Worm (Caenorhabditis elegans): ENCODE data around the gene C16B8.4.

C16B8.4 gene

DNA sequence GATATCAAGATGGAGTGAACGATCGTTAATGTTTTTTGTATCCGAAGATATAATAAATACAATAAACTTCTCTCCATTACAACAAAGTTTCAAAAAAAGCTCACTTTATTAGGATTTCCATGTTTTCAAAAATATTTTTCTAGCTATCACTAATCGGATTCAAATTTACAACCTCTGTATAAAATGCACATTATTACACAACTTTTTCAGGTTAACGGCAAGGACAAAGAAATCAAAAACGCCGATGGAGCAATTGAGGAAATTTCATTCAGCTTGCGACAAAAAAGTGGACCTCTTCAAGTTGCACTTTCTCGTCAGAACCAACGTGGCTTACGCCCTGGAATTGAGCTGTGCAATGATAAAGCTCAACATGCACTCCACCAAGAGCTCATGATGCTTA lies 33.5 kb upstream of the C16B8.4 start:
- TF ChIP-seq nhr-76 (tag; optimal IDR thresholded peaks at IDR 0.05), result no peak
- no peak for TF ChIP-seq lin-32 (GFP tag; optimal IDR thresholded peaks at IDR 0.05)
- no peak for TF ChIP-seq zip-8 (tag; optimal IDR thresholded peaks at IDR 0.05)
- no peak for TF ChIP-seq flh-1 (GFP tag; optimal IDR thresholded peaks at IDR 0.05)
- no peak for TF ChIP-seq sem-2 (GFP tag; optimal IDR thresholded peaks at IDR 0.05)
- TF ChIP-seq nhr-237 (tag; optimal IDR thresholded peaks at IDR 0.05), result no peak
- no peak for TF ChIP-seq ceh-43 (GFP tag; optimal IDR thresholded peaks at IDR 0.05)
- TF ChIP-seq elt-3 (tag; optimal IDR thresholded peaks at IDR 0.05), result no peak
- no peak for TF ChIP-seq ceh-39 (tag; optimal IDR thresholded peaks at IDR 0.05)
- TF ChIP-seq blmp-1 (tag; optimal IDR thresholded peaks at IDR 0.05), result no peak
- TF ChIP-seq ces-1 (GFP tag; optimal IDR thresholded peaks at IDR 0.05), result no peak
- TF ChIP-seq lin-13 (tag; optimal IDR thresholded peaks at IDR 0.05), result no peak
- no peak for TF ChIP-seq mls-2 (tag; optimal IDR thresholded peaks at IDR 0.05)
- TF ChIP-seq mab-5 (tag; optimal IDR thresholded peaks at IDR 0.05), result no peak
- TF ChIP-seq unc-120 (tag; optimal IDR thresholded peaks at IDR 0.05; ENCODE audit: poor library complexity, severe bottlenecking), result no peak
- TF ChIP-seq ceh-83 (GFP tag; optimal IDR thresholded peaks at IDR 0.05), result no peak
- TF ChIP-seq bed-3 (GFP tag; optimal IDR thresholded peaks at IDR 0.05), result no peak

DNA sequence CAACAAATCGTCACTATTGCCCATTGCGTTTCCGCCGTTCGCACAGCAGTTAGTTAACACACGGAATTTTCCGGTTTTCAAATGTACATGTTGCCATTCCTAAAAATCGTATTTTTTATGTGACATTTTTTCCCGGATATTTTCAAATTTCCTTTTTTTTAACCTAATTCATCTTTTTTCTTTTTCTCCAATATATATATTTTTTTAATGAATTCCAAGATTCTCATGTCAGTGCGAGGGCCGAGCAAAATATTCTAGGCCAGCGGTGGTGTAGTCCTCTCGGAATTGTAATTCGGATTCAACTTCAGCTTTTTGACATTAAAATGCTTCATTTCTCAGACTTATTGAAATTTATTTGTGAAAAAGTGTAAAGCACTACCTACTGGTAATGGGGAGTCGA lies 31.6 kb upstream of the C16B8.4 start, which contains the start of gene R02E12.4:
Gene R02E12.4, plus strand, starts transcription at position 301 of the 400 bp plus-strand sequence.
- TF ChIP-seq flh-1 (GFP tag; optimal IDR thresholded peaks at IDR 0.05) (no peak), tbx-8 (GFP tag; optimal IDR thresholded peaks at IDR 0.05) (no peak), mab-5 (tag; optimal IDR thresholded peaks at IDR 0.05) (no peak), cnd-1 (tag; optimal IDR thresholded peaks at IDR 0.05) (no peak), ceh-43 (GFP tag; optimal IDR thresholded peaks at IDR 0.05) (no peak), ham-2 (GFP tag; optimal IDR thresholded peaks at IDR 0.05) (no peak), bed-3 (GFP tag; optimal IDR thresholded peaks at IDR 0.05) (no peak), snpc-4 (tag; optimal IDR thresholded peaks at IDR 0.05) (no peak), ztf-11 (tag; optimal IDR thresholded peaks at IDR 0.05) (no peak), lsy-2 (tag; optimal IDR thresholded peaks at IDR 0.05) (no peak), mep-1 (tag; optimal IDR thresholded peaks at IDR 0.05) (no peak), M03D4.4 (tag; optimal IDR thresholded peaks at IDR 0.05) (no peak), nhr-28 (tag; optimal IDR thresholded peaks at IDR 0.05) (no peak), lin-13 (tag; optimal IDR thresholded peaks at IDR 0.05) (no peak), sptf-1 (tag; optimal IDR thresholded peaks at IDR 0.05) (no peak)

DNA sequence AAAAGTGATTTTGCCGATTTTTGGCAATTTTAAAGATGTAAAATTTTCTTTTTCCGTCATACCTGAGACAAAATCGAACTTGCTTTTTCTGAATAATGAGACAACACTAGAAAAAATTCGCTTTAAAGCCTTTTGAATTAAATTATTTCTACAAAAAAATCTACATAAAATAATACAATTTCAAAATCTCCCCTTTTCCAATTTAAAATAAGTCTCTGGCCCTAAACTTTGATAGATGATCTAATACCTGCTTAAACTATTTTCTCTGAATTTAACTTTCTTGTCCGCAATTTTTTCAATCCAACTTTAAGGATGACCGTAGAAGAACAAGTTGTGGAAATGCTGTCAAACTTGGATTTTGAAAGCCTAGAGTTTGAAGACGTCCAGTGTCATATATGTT lies 29.8 kb upstream of the C16B8.4 start, which contains the start of gene R02E12.12:
Gene R02E12.12, plus strand, starts transcription at position 301 of the 400 bp plus-strand sequence.
- no peak for TF ChIP-seq nhr-28 (tag; optimal IDR thresholded peaks at IDR 0.05)
- no peak for TF ChIP-seq mep-1 (tag; optimal IDR thresholded peaks at IDR 0.05)
- TF ChIP-seq ham-2 (GFP tag; optimal IDR thresholded peaks at IDR 0.05), result no peak
- TF ChIP-seq blmp-1 (tag; optimal IDR thresholded peaks at IDR 0.05), result no peak
- TF ChIP-seq ceh-39 (tag; optimal IDR thresholded peaks at IDR 0.05), result no peak
- no peak for TF ChIP-seq nhr-237 (tag; optimal IDR thresholded peaks at IDR 0.05)
- TF ChIP-seq mls-2 (tag; optimal IDR thresholded peaks at IDR 0.05), result no peak
- TF ChIP-seq elt-1 (tag; optimal IDR thresholded peaks at IDR 0.05; ENCODE audit: borderline replicate concordance, insufficient read depth), result no peak
- TF ChIP-seq ceh-83 (GFP tag; optimal IDR thresholded peaks at IDR 0.05), result no peak
- TF ChIP-seq lin-13 (tag; optimal IDR thresholded peaks at IDR 0.05), result no peak
- TF ChIP-seq pha-4 (tag; optimal IDR thresholded peaks at IDR 0.05), result no peak
- no peak for TF ChIP-seq M03D4.4 (tag; optimal IDR thresholded peaks at IDR 0.05)
- no peak for TF ChIP-seq elt-3 (tag; optimal IDR thresholded peaks at IDR 0.05)

DNA sequence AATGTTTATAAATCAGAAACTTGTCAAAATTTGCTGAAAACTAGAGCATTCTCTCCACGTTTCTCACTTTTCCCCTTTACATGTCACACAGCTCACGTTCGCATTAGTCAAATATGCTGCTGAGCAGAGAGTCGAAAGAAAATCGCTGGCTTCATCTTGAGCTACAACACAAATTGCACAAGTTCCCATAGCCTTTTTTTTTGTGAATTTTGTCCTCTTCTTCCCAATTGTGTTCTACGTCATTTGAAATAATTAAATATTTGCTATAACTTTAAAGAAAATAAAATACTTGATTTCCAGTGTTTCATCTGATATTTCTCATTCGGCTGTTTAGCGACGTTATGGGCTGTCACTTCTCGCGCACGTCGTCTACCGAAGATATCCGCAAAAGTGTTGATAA lies 23.6 kb upstream of the C16B8.4 start, which contains the start of gene R02E12.5:
Gene R02E12.5, plus strand, starts transcription at position 301 of the 400 bp plus-strand sequence.
- TF ChIP-seq M03D4.4 (tag; optimal IDR thresholded peaks at IDR 0.05) (no peak), sptf-1 (tag; optimal IDR thresholded peaks at IDR 0.05) (no peak)

DNA sequence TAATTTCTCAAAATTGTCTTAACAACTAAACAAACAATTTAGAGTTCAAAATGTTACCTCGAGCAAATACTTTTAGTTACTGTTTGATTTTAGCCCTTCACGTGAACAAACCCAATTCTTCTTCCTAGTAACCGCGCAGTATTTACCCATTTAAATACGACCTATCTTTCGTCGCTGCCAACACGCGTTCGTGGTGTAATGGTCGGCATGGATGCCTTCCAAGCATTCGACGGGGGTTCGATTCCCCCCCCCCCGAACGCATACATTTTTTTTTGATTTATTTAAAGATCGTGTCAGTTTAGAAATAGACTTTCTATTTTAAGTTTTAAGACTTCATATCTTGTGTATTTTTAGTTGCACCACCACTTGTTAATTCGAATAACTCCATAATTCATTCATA lies 21.0 kb upstream of the C16B8.4 start:
- TF ChIP-seq ztf-11 (tag; optimal IDR thresholded peaks at IDR 0.05) (no peak), ceh-43 (GFP tag; optimal IDR thresholded peaks at IDR 0.05) (peak; percentile 54), ceh-39 (tag; optimal IDR thresholded peaks at IDR 0.05) (no peak), nhr-12 (tag; optimal IDR thresholded peaks at IDR 0.05) (no peak), mls-2 (tag; optimal IDR thresholded peaks at IDR 0.05) (peak; percentile 69), M03D4.4 (tag; optimal IDR thresholded peaks at IDR 0.05) (peak; percentile 76), sem-2 (GFP tag; optimal IDR thresholded peaks at IDR 0.05) (peak; percentile 54), tbx-8 (GFP tag; optimal IDR thresholded peaks at IDR 0.05) (no peak), elt-1 (tag; optimal IDR thresholded peaks at IDR 0.05; ENCODE audit: borderline replicate concordance, insufficient read depth) (no peak), sptf-1 (tag; optimal IDR thresholded peaks at IDR 0.05) (peak; percentile 71), hlh-1 (tag; optimal IDR thresholded peaks at IDR 0.05) (no peak), ceh-83 (GFP tag; optimal IDR thresholded peaks at IDR 0.05) (peak; percentile 75), ham-2 (GFP tag; optimal IDR thresholded peaks at IDR 0.05) (peak; percentile 9), unc-120 (tag; optimal IDR thresholded peaks at IDR 0.05; ENCODE audit: poor library complexity, severe bottlenecking) (peak; percentile 31), flh-1 (GFP tag; optimal IDR thresholded peaks at IDR 0.05) (peak; percentile 38), mab-5 (tag; optimal IDR thresholded peaks at IDR 0.05) (no peak), drap-1 (GFP tag; optimal IDR thresholded peaks at IDR 0.05) (peak; percentile 74), nhr-2 (tag; optimal IDR thresholded peaks at IDR 0.05) (no peak), cnd-1 (tag; optimal IDR thresholded peaks at IDR 0.05) (peak; percentile 41), mep-1 (tag; optimal IDR thresholded peaks at IDR 0.05) (no peak), lin-32 (GFP tag; optimal IDR thresholded peaks at IDR 0.05) (peak; percentile 35)
